Worm (Caenorhabditis elegans): ENCODE results near the gene pps-1.

DNA sequence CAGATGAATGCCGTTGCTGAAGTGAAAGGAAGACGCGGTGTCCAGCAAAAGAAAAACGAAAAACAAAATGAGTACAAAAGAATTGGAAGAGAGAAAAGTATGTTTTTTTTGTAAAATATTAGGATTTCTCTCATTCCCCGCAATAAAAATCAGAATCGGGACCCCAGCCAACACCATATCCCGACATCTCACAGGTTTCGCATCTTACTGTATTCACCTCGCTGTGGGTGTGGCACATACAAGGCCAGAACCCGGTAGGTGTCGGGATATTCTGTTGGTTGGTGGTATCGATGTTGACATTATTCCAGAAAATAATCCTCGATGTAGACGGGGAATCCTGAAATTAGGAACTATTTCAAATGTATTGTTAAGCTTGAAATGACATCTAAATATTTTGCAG, 45.0 kb upstream of the pps-1 start:
- TF ChIP-seq dao-5 (tag; optimal IDR thresholded peaks at IDR 0.05) (no peak), him-1 (tag; optimal IDR thresholded peaks at IDR 0.05) (no peak)
